Worm (Caenorhabditis elegans) whole organism, dauer: Measurements from ENCODE around the gene rig-1.

Source experiments
- unc-62 ChIP-seq: sonication (generic microtip); optimal IDR thresholded peaks from 2 replicates; lab custom pipeline; 2017; ENCODE audit warnings: missing biosample characterization, missing genetic modification reagents, missing genetic modification characterization

Gene rig-1

ce11 chrX:8718153-8718552, 57.7 kb downstream of the rig-1 start:
- no peak for TF ChIP-seq unc-62 (GFP tag; lab: Kevin White, UChicago)

ce11 chrX:8718856-8719255, 58.4 kb downstream of the rig-1 start, which contains the start of gene F53A9.8:
TSS of gene F53A9.8 (minus strand) at chrX:8718904.
- no peak for TF ChIP-seq unc-62 (GFP tag; lab: Kevin White, UChicago)

- no peak for TF ChIP-seq unc-62 (GFP tag; lab: Kevin White, UChicago)
Observed at ce11 chrX:8719888-8720287, 59.5 kb downstream of the rig-1 start.

ce11 chrX:8720658-8721057, 60.2 kb downstream of the rig-1 start, which contains the start of gene F53A9.9:
TSS of gene F53A9.9 (minus strand) at chrX:8720758.
- no peak for TF ChIP-seq unc-62 (GFP tag; lab: Kevin White, UChicago)

- TF ChIP-seq unc-62 (GFP tag; lab: Kevin White, UChicago) = no peak
Observed at ce11 chrX:8721273-8721672, 60.9 kb downstream of the rig-1 start.
